Worm (Caenorhabditis elegans) whole organism, young adult: ENCODE measurements around the gene C01G6.2.

ENCODE experiments used
- B0019.2 ChIP-seq: fragments of 200-800 bp; sonication (Bioruptor generic); conservative IDR thresholded peaks from 2 replicates; pipeline ENCODE4 v1.3.6; 2022; ENCODE audit warnings: missing genetic modification reagents, missing genetic modification characterization, missing compliant biosample characterization
- attf-5 ChIP-seq: fragments of 200-800 bp; sonication (Bioruptor generic); optimal IDR thresholded peaks from 2 replicates; lab custom pipeline; 2018; ENCODE audit warnings: mild to moderate bottlenecking, missing genetic modification characterization, missing compliant biosample characterization
- madf-6 ChIP-seq: fragments of 200-800 bp; sonication (Bioruptor generic); IDR thresholded peaks from 2 replicates; pipeline ENCODE4 v1.3.6; 2022; ENCODE audit warnings: missing genetic modification reagents, missing genetic modification characterization, missing compliant biosample characterization
- pha-4 ChIP-seq: fragments of 150-350 bp; sonication (generic microtip); optimal IDR thresholded peaks from 2 replicates; lab custom pipeline; 2014; ENCODE audit warnings: missing biosample characterization, missing genetic modification reagents, missing genetic modification characterization

ce11 chrII:9271285-9271684 is 4.4 kb downstream of the C01G6.2 start:
- no peak for TF ChIP-seq pha-4
- TF ChIP-seq B0019.2 (GFP tag; lab: Robert Waterston, UW): no peak
- TF ChIP-seq madf-6 (GFP tag; lab: Robert Waterston, UW): no peak
- TF ChIP-seq attf-5 (GFP tag; lab: Kevin White, UChicago): no peak
